Fruit fly (Drosophila melanogaster) whole organism, embryonic: Measurements from ENCODE around the gene Tmem214.

Source experiments
- Asciz ChIP-seq: fragments of 200-800 bp; sonication (Bioruptor generic); optimal IDR thresholded peaks from 2 replicates; lab custom pipeline; 2017; ENCODE audit warnings: missing biosample characterization, mild to moderate bottlenecking, missing genetic modification characterization, missing genetic modification reagents
- B-H1 ChIP-seq: fragments of 200-800 bp; sonication (Bioruptor generic); IDR thresholded peaks from 3 replicates; pipeline ENCODE4 v1.3.6; 2022; ENCODE audit warnings: missing biosample characterization, missing genetic modification characterization
- CG1024 ChIP-seq: fragments of 200-800 bp; sonication (Bioruptor generic); IDR thresholded peaks from 2 replicates; pipeline ENCODE4 v1.3.6; 2022; ENCODE audit warnings: missing biosample characterization, missing genetic modification characterization
- CG11247 ChIP-seq: fragments of 200-800 bp; sonication (Bioruptor generic); IDR thresholded peaks from 2 replicates; pipeline ENCODE4 v1.3.6; 2022; ENCODE audit warnings: missing biosample characterization, missing genetic modification characterization
- CG11504 ChIP-seq: fragments of 200-800 bp; sonication (Bioruptor generic); optimal IDR thresholded peaks from 3 replicates; lab custom pipeline; 2019; ENCODE audit warnings: missing biosample characterization, mild to moderate bottlenecking, missing genetic modification characterization, moderate library complexity
- CG11723 ChIP-seq: fragments of 200-800 bp; sonication (Bioruptor generic); optimal IDR thresholded peaks from 2 replicates; lab custom pipeline; 2017; ENCODE audit warnings: missing biosample characterization, mild to moderate bottlenecking, missing genetic modification characterization
- CG12299 ChIP-seq: fragments of 200-800 bp; sonication (Bioruptor generic); optimal IDR thresholded peaks from 2 replicates; lab custom pipeline; 2018; ENCODE audit warnings: missing biosample characterization, mild to moderate bottlenecking, missing genetic modification characterization
- CG12769 ChIP-seq: fragments of 200-800 bp; sonication (Bioruptor generic); optimal IDR thresholded peaks from 2 replicates; lab custom pipeline; 2019; ENCODE audit warnings: missing biosample characterization, mild to moderate bottlenecking, missing genetic modification characterization, moderate library complexity
- CG12942 ChIP-seq: fragments of 200-800 bp; sonication (Bioruptor generic); optimal IDR thresholded peaks from 3 replicates; lab custom pipeline; 2016; ENCODE audit warnings: missing biosample characterization, missing genetic modification characterization
- CG13894 ChIP-seq: fragments of 200-800 bp; sonication (Bioruptor generic); optimal IDR thresholded peaks from 3 replicates; lab custom pipeline; 2018; ENCODE audit warnings: missing biosample characterization, mild to moderate bottlenecking, missing genetic modification characterization, moderate library complexity
- CG15269 ChIP-seq: fragments of 200-800 bp; sonication (Bioruptor generic); optimal IDR thresholded peaks from 2 replicates; lab custom pipeline; 2018; ENCODE audit warnings: missing biosample characterization, mild to moderate bottlenecking, missing genetic modification characterization, moderate library complexity
- CG15514 ChIP-seq: fragments of 200-800 bp; sonication (Bioruptor generic); optimal IDR thresholded peaks from 3 replicates; lab custom pipeline; 2017; ENCODE audit warnings: missing biosample characterization, missing genetic modification characterization, mild to moderate bottlenecking, moderate library complexity, missing genetic modification reagents
- CG1603 ChIP-seq: fragments of 200-800 bp; sonication (Bioruptor generic); optimal IDR thresholded peaks from 2 replicates; lab custom pipeline; 2019; ENCODE audit warnings: missing biosample characterization, mild to moderate bottlenecking, missing genetic modification characterization, moderate library complexity
- CG17328 ChIP-seq: fragments of 200-800 bp; sonication (Bioruptor generic); IDR thresholded peaks from 2 replicates; pipeline ENCODE4 v1.3.6; 2022; ENCODE audit warnings: missing biosample characterization, missing genetic modification characterization
- CG17912 ChIP-seq: fragments of 200-800 bp; sonication (Bioruptor generic); optimal IDR thresholded peaks from 2 replicates; lab custom pipeline; 2018; ENCODE audit warnings: missing biosample characterization, mild to moderate bottlenecking, missing genetic modification characterization
- CG2120 ChIP-seq: fragments of 200-800 bp; sonication (Bioruptor generic); optimal IDR thresholded peaks from 3 replicates; lab custom pipeline; 2016; ENCODE audit warnings: missing biosample characterization, missing genetic modification characterization
- CG2202 ChIP-seq: fragments of 200-800 bp; sonication (Bioruptor generic); optimal IDR thresholded peaks from 2 replicates; lab custom pipeline; 2018; ENCODE audit warnings: missing biosample characterization, mild to moderate bottlenecking, missing genetic modification characterization
- CG2875 ChIP-seq: fragments of 200-800 bp; sonication (Bioruptor generic); optimal IDR thresholded peaks from 2 replicates; lab custom pipeline; 2017; ENCODE audit warnings: missing biosample characterization, mild to moderate bottlenecking, missing genetic modification characterization, missing genetic modification reagents
- CG4730 ChIP-seq: fragments of 200-800 bp; sonication (Bioruptor generic); IDR thresholded peaks from 2 replicates; pipeline ENCODE4 v1.3.6; 2022; ENCODE audit warnings: missing biosample characterization, missing genetic modification characterization
- CG6654 ChIP-seq: fragments of 200-800 bp; sonication (Bioruptor generic); optimal IDR thresholded peaks from 2 replicates; lab custom pipeline; 2017; ENCODE audit warnings: missing biosample characterization, mild to moderate bottlenecking, missing genetic modification characterization
- CG7786 ChIP-seq: fragments of 200-800 bp; sonication (Bioruptor generic); optimal IDR thresholded peaks from 2 replicates; lab custom pipeline; 2016; ENCODE audit warnings: missing biosample characterization, missing genetic modification characterization
- CG9876 ChIP-seq: fragments of 200-800 bp; sonication (Bioruptor generic); optimal IDR thresholded peaks from 2 replicates; lab custom pipeline; 2016; ENCODE audit warnings: missing biosample characterization, missing genetic modification characterization
- Chrac-16 ChIP-seq: fragments of 200-800 bp; sonication (Bioruptor generic); optimal IDR thresholded peaks from 3 replicates; lab custom pipeline; 2016; ENCODE audit warnings: missing biosample characterization, missing genetic modification characterization
- Dek ChIP-seq: fragments of 200-800 bp; sonication (Bioruptor generic); optimal IDR thresholded peaks from 3 replicates; lab custom pipeline; 2019; ENCODE audit warnings: missing biosample characterization, mild to moderate bottlenecking, missing genetic modification characterization, moderate library complexity
- Ets65A ChIP-seq: fragments of 200-800 bp; sonication (Bioruptor generic); peaks from one replicate; lab custom pipeline; 2016; ENCODE audit warnings: missing biosample characterization, missing genetic modification characterization
- Ets97D ChIP-seq: fragments of 200-800 bp; sonication (Bioruptor generic); optimal IDR thresholded peaks from 3 replicates; lab custom pipeline; 2016; ENCODE audit warnings: missing biosample characterization, missing genetic modification characterization
- GATAe ChIP-seq: fragments of 200-800 bp; sonication (Bioruptor generic); conservative IDR thresholded peaks from 2 replicates; pipeline ENCODE4 v1.3.6; 2022; ENCODE audit warnings: missing biosample characterization, missing genetic modification characterization
- HHEX ChIP-seq: fragments of 200-800 bp; sonication (Bioruptor generic); optimal IDR thresholded peaks from 3 replicates; lab custom pipeline; 2017; ENCODE audit warnings: missing biosample characterization, mild to moderate bottlenecking, missing genetic modification characterization, missing genetic modification reagents
- Lim3 ChIP-seq: fragments of 200-800 bp; sonication (Bioruptor generic); IDR thresholded peaks from 2 replicates; pipeline ENCODE4 v1.3.6; 2022; ENCODE audit warnings: missing biosample characterization, missing genetic modification characterization
- Mes4 ChIP-seq: fragments of 200-800 bp; sonication (Bioruptor generic); optimal IDR thresholded peaks from 2 replicates; lab custom pipeline; 2016; ENCODE audit warnings: missing biosample characterization, missing genetic modification characterization
- NK7.1 ChIP-seq: fragments of 200-800 bp; sonication (Bioruptor generic); optimal IDR thresholded peaks from 3 replicates; lab custom pipeline; 2016; ENCODE audit warnings: missing biosample characterization, missing genetic modification characterization
- Rx ChIP-seq: fragments of 200-800 bp; sonication (Bioruptor generic); IDR thresholded peaks from 2 replicates; pipeline ENCODE4 v1.3.6; 2022; ENCODE audit warnings: missing biosample characterization, missing genetic modification characterization
- Spps ChIP-seq: fragments of 200-800 bp; sonication (Bioruptor generic); optimal IDR thresholded peaks from 2 replicates; lab custom pipeline; 2018; ENCODE audit warnings: missing biosample characterization, mild to moderate bottlenecking, missing genetic modification characterization
- Tbp ChIP-seq: fragments of >200 bp; optimal IDR thresholded peaks from 2 replicates; lab custom pipeline; 2018; ENCODE audit warnings: missing biosample characterization, missing genetic modification characterization
- al ChIP-seq: fragments of 200-800 bp; sonication (Bioruptor generic); IDR thresholded peaks from 2 replicates; pipeline ENCODE4 v1.3.6; 2022; ENCODE audit warnings: missing biosample characterization, missing genetic modification characterization
- bbx ChIP-seq: fragments of 200-800 bp; sonication (Bioruptor generic); IDR thresholded peaks from 2 replicates; pipeline ENCODE4 v1.3.6; 2022; ENCODE audit warnings: missing biosample characterization, missing genetic modification characterization; ENCODE audit not compliant: partially characterized antibody
- dm ChIP-seq: fragments of 200-800 bp; sonication (Bioruptor generic); optimal IDR thresholded peaks from 3 replicates; lab custom pipeline; 2016; ENCODE audit warnings: missing biosample characterization, missing genetic modification characterization
- eyg ChIP-seq: fragments of 200-800 bp; sonication (Bioruptor generic); optimal IDR thresholded peaks from 3 replicates; lab custom pipeline; 2016; ENCODE audit warnings: missing biosample characterization, missing genetic modification characterization
- fd102C ChIP-seq: fragments of 200-800 bp; sonication (Bioruptor generic); optimal IDR thresholded peaks from 2 replicates; lab custom pipeline; 2018; ENCODE audit warnings: missing biosample characterization, mild to moderate bottlenecking, missing genetic modification characterization, moderate library complexity
- fd96Cb ChIP-seq: fragments of 200-800 bp; sonication (Bioruptor generic); optimal IDR thresholded peaks from 2 replicates; lab custom pipeline; 2018; ENCODE audit warnings: missing biosample characterization, mild to moderate bottlenecking, missing genetic modification characterization, moderate library complexity
- kah ChIP-seq: fragments of 200-800 bp; sonication (Bioruptor generic); optimal IDR thresholded peaks from 2 replicates; lab custom pipeline; 2018; ENCODE audit warnings: missing biosample characterization, mild to moderate bottlenecking, missing genetic modification characterization
- mld ChIP-seq: fragments of 200-800 bp; sonication (Bioruptor generic); IDR thresholded peaks from 3 replicates; pipeline ENCODE4 v1.3.6; 2022; ENCODE audit warnings: missing biosample characterization, missing genetic modification characterization; ENCODE audit not compliant: partially characterized antibody
- pfk ChIP-seq: fragments of 200-800 bp; sonication (Bioruptor generic); optimal IDR thresholded peaks from 2 replicates; lab custom pipeline; 2018; ENCODE audit warnings: missing biosample characterization, mild to moderate bottlenecking, missing genetic modification characterization, moderate library complexity
- phol ChIP-seq: fragments of 200-800 bp; sonication (Bioruptor generic); optimal IDR thresholded peaks from 3 replicates; lab custom pipeline; 2018; ENCODE audit warnings: missing biosample characterization, mild to moderate bottlenecking, missing genetic modification characterization, moderate library complexity
- salm ChIP-seq: fragments of 200-800 bp; sonication (Bioruptor generic); optimal IDR thresholded peaks from 2 replicates; lab custom pipeline; 2018; ENCODE audit warnings: missing biosample characterization, mild to moderate bottlenecking, missing genetic modification characterization
- scrt ChIP-seq: fragments of 200-800 bp; sonication (Bioruptor generic); optimal IDR thresholded peaks from 2 replicates; lab custom pipeline; 2018; ENCODE audit warnings: missing biosample characterization, mild to moderate bottlenecking, missing genetic modification characterization, moderate library complexity
- sim ChIP-seq: fragments of 200-800 bp; sonication (Bioruptor generic); IDR thresholded peaks from 2 replicates; pipeline ENCODE4 v1.3.6; 2022; ENCODE audit warnings: missing biosample characterization, missing genetic modification characterization
- sug ChIP-seq: fragments of 200-800 bp; optimal IDR thresholded peaks from 2 replicates; lab custom pipeline; 2019; ENCODE audit warnings: missing biosample characterization, mild to moderate bottlenecking, missing genetic modification characterization, moderate library complexity
- tio ChIP-seq: fragments of 200-800 bp; sonication (Bioruptor generic); optimal IDR thresholded peaks from 2 replicates; lab custom pipeline; 2017; ENCODE audit warnings: missing biosample characterization, missing genetic modification characterization, inconsistent platforms
- tup ChIP-seq: fragments of 200-800 bp; sonication (Bioruptor generic); optimal IDR thresholded peaks from 2 replicates; lab custom pipeline; 2016; ENCODE audit warnings: missing biosample characterization, mild to moderate bottlenecking, missing genetic modification characterization, moderate library complexity
- wor ChIP-seq: fragments of 200-800 bp; sonication (Bioruptor generic); IDR thresholded peaks from 2 replicates; pipeline ENCODE4 v1.3.6; 2022; ENCODE audit warnings: missing biosample characterization, missing genetic modification characterization

Gene Tmem214

dm6 chr2L:11010999-11011398 is 40.9 kb upstream of the Tmem214 start, which contains the start of the genes Art8 and dUTPase (continued):
- no peak for TF ChIP-seq CG12769
- peak; percentile 53 for TF ChIP-seq Dek
- TF ChIP-seq CG2120 (GFP tag; lab: Kevin White, UChicago): peak; percentile 78
- TF ChIP-seq Rx (GFP tag; lab: Robert Waterston, UW): no peak
- peak; percentile 61 for TF ChIP-seq CG15269 (tag; lab: Kevin White, UChicago)
- peak; percentile 61 for TF ChIP-seq CG4730 (GFP tag; lab: Robert Waterston, UW)
- peak; percentile 63 for TF ChIP-seq dm (GFP tag; lab: Kevin White, UChicago)
- no peak for TF ChIP-seq Lim3 (GFP tag; lab: Robert Waterston, UW)
- TF ChIP-seq Tbp (GFP tag; lab: Kevin White, UChicago): no peak
- TF ChIP-seq CG11723 (GFP tag; lab: Kevin White, UChicago): peak; percentile 3
- TF ChIP-seq kah (GFP tag; lab: Kevin White, UChicago): no peak
- TF ChIP-seq sim (GFP tag; lab: Robert Waterston, UW): no peak
- TF ChIP-seq CG9876 (GFP tag; lab: Kevin White, UChicago): peak; percentile 10
- TF ChIP-seq CG17328: peak; percentile 56; the same call in 1 of the 2 replicates
- peak; percentile 74 for TF ChIP-seq Chrac-16 (GFP tag; lab: Kevin White, UChicago)
- TF ChIP-seq Ets97D: peak; percentile 66
- no peak for TF ChIP-seq salm (tag; lab: Kevin White, UChicago)
- TF ChIP-seq CG12299 (tag; lab: Kevin White, UChicago): peak; percentile 51
- TF ChIP-seq CG1603 (tag; lab: Kevin White, UChicago): peak; percentile 30
- peak; percentile 80 for TF ChIP-seq phol
- peak; percentile 48 for TF ChIP-seq wor (GFP tag; lab: Robert Waterston, UW)
- peak; percentile 79 for TF ChIP-seq bbx (GFP tag; lab: Robert Waterston, UW)
- TF ChIP-seq eyg (GFP tag; lab: Kevin White, UChicago): no peak
- peak; percentile 22 for TF ChIP-seq tup (GFP tag; lab: Kevin White, UChicago)
- TF ChIP-seq CG11504 (tag; lab: Kevin White, UChicago): peak; percentile 78
- TF ChIP-seq CG2875 (GFP tag; lab: Kevin White, UChicago): no peak
- peak; percentile 13 for TF ChIP-seq CG7786 (GFP tag; lab: Kevin White, UChicago)
- no peak for TF ChIP-seq CG17912 (GFP tag; lab: Kevin White, UChicago)
- peak; percentile 94 for TF ChIP-seq Ets65A (GFP tag; lab: Kevin White, UChicago)
- TF ChIP-seq CG2202: peak; percentile 49
- TF ChIP-seq CG6654 (GFP tag; lab: Kevin White, UChicago): no peak
- TF ChIP-seq B-H1 (GFP tag; lab: Robert Waterston, UW): no peak
- TF ChIP-seq HHEX: peak; percentile 30
- TF ChIP-seq Mes4 (GFP tag; lab: Kevin White, UChicago): no peak
- TF ChIP-seq fd102C (GFP tag; lab: Kevin White, UChicago): no peak
- no peak for TF ChIP-seq NK7.1 (GFP tag; lab: Kevin White, UChicago)
- 0 out of 2 replicates have a peak, but pooled peaks have one; percentile 34 for TF ChIP-seq CG1024 (GFP tag; lab: Robert Waterston, UW)
- TF ChIP-seq CG12942 (GFP tag; lab: Kevin White, UChicago): peak; percentile 76
- peak; percentile 78 for TF ChIP-seq CG15514 (GFP tag; lab: Kevin White, UChicago)
- TF ChIP-seq mld (GFP tag; lab: Robert Waterston, UW): peak; percentile 46; the same call in 1 of the 3 replicates
- no peak for TF ChIP-seq pfk (GFP tag; lab: Kevin White, UChicago)
- TF ChIP-seq Asciz (GFP tag; lab: Kevin White, UChicago): no peak
- TF ChIP-seq scrt (GFP tag; lab: Kevin White, UChicago): no peak
- peak; percentile 53 for TF ChIP-seq tio
- TF ChIP-seq CG11247 (GFP tag; lab: Robert Waterston, UW): peak; percentile 65
- peak; percentile 34 for TF ChIP-seq fd96Cb (tag; lab: Kevin White, UChicago)
- TF ChIP-seq Spps (tag; lab: Kevin White, UChicago): peak; percentile 48
- no peak for TF ChIP-seq GATAe (GFP tag; lab: Robert Waterston, UW)
- TF ChIP-seq sug (tag; lab: Kevin White, UChicago): peak; percentile 70
- TF ChIP-seq al: peak; percentile 45
- TF ChIP-seq CG13894 (tag; lab: Kevin White, UChicago): no peak
